Fruit fly (Drosophila melanogaster) whole organism, embryonic: ENCODE measurements around the gene smg.
A peak's percentile ranks its signal among the peaks of the same experiment; 100 is the strongest.

ENCODE experiments used
- ATbp ChIP-seq: fragments of 200-800 bp; sonication (Bioruptor generic); optimal IDR thresholded peaks from 2 replicates; lab custom pipeline; 2017; ENCODE audit warnings: missing biosample characterization, mild to moderate bottlenecking, missing genetic modification characterization, missing genetic modification reagents
- Abd-B ChIP-seq: fragments of 200-800 bp; sonication (Bioruptor generic); optimal IDR thresholded peaks from 2 replicates; lab custom pipeline; 2018; ENCODE audit warnings: missing biosample characterization, mild to moderate bottlenecking, missing genetic modification characterization, moderate library complexity
- Asciz ChIP-seq: fragments of 200-800 bp; sonication (Bioruptor generic); optimal IDR thresholded peaks from 2 replicates; lab custom pipeline; 2017; ENCODE audit warnings: missing biosample characterization, mild to moderate bottlenecking, missing genetic modification characterization, missing genetic modification reagents
- CG10209 ChIP-seq: fragments of 200-800 bp; sonication (Bioruptor generic); optimal IDR thresholded peaks from 3 replicates; lab custom pipeline; 2017; ENCODE audit warnings: missing biosample characterization, mild to moderate bottlenecking, missing genetic modification characterization, missing genetic modification reagents
- CG14667 ChIP-seq: fragments of 200-800 bp; sonication (Bioruptor generic); IDR thresholded peaks from 2 replicates; pipeline ENCODE4 v1.3.6; 2022; ENCODE audit warnings: missing biosample characterization, missing genetic modification characterization
- CG14860 ChIP-seq: fragments of 200-800 bp; sonication (Bioruptor generic); IDR thresholded peaks from 3 replicates; pipeline ENCODE4 v1.3.6; 2022; ENCODE audit warnings: missing biosample characterization, missing genetic modification characterization; ENCODE audit not compliant: partially characterized antibody
- CG15696 ChIP-seq: fragments of 200-800 bp; sonication (Bioruptor generic); optimal IDR thresholded peaks from 2 replicates; lab custom pipeline; 2019; ENCODE audit warnings: missing biosample characterization, mild to moderate bottlenecking, missing genetic modification characterization, moderate library complexity
- CG16779 ChIP-seq: fragments of 200-800 bp; sonication (Bioruptor generic); IDR thresholded peaks from 2 replicates; pipeline ENCODE4 v1.3.6; 2022; ENCODE audit warnings: missing biosample characterization, missing genetic modification characterization
- CG17328 ChIP-seq: fragments of 200-800 bp; sonication (Bioruptor generic); IDR thresholded peaks from 2 replicates; pipeline ENCODE4 v1.3.6; 2022; ENCODE audit warnings: missing biosample characterization, missing genetic modification characterization
- CG2875 ChIP-seq: fragments of 200-800 bp; sonication (Bioruptor generic); optimal IDR thresholded peaks from 2 replicates; lab custom pipeline; 2017; ENCODE audit warnings: missing biosample characterization, mild to moderate bottlenecking, missing genetic modification characterization, missing genetic modification reagents
- CG32772 ChIP-seq: fragments of 200-800 bp; sonication (Bioruptor generic); IDR thresholded peaks from 2 replicates; pipeline ENCODE4 v1.3.6; 2022; ENCODE audit warnings: missing biosample characterization, missing genetic modification characterization
- CG43689 ChIP-seq: fragments of 200-800 bp; sonication (Bioruptor generic); IDR thresholded peaks from 2 replicates; pipeline ENCODE4 v1.3.6; 2022; ENCODE audit warnings: missing biosample characterization, missing genetic modification characterization
- CG7839 ChIP-seq: fragments of 200-800 bp; sonication (Bioruptor generic); optimal IDR thresholded peaks from 3 replicates; lab custom pipeline; 2018; ENCODE audit warnings: missing biosample characterization, mild to moderate bottlenecking, missing genetic modification characterization, moderate library complexity
- CG8478 ChIP-seq: fragments of >200 bp; optimal IDR thresholded peaks from 2 replicates; lab custom pipeline; 2018
- D ChIP-seq, 2 experiments: fragments of 200-800 bp in 1 of 2; fragments of >200 bp in 1 of 2; sonication (Bioruptor generic) in 1 of 2; optimal IDR thresholded peaks; 2 replicates in 1 of 2; 3 replicates in 1 of 2; lab custom pipeline; 2017; ENCODE audit warnings: mild to moderate bottlenecking in 1 of 2, missing biosample characterization in 1 of 2, missing genetic modification characterization in 1 of 2, missing genetic modification reagents in 1 of 2
- D19A ChIP-seq: fragments of 200-800 bp; optimal IDR thresholded peaks from 3 replicates; lab custom pipeline; 2019; ENCODE audit warnings: missing biosample characterization, mild to moderate bottlenecking, missing genetic modification characterization, moderate library complexity
- E2f2 ChIP-seq: fragments of 200-800 bp; sonication (Bioruptor generic); IDR thresholded peaks from 2 replicates; pipeline ENCODE4 v1.3.6; 2022; ENCODE audit warnings: missing biosample characterization, missing genetic modification characterization
- HLHmδ ChIP-seq: fragments of 200-800 bp; sonication (Bioruptor generic); optimal IDR thresholded peaks from 2 replicates; lab custom pipeline; 2018; ENCODE audit warnings: missing biosample characterization, mild to moderate bottlenecking, missing genetic modification characterization, moderate library complexity
- Nf-YB ChIP-seq: fragments of 200-800 bp; sonication (Bioruptor generic); optimal IDR thresholded peaks from 3 replicates; lab custom pipeline; 2019; ENCODE audit warnings: missing biosample characterization, mild to moderate bottlenecking, missing genetic modification characterization, moderate library complexity
- Oli ChIP-seq: fragments of 200-800 bp; sonication (Bioruptor generic); optimal IDR thresholded peaks from 2 replicates; lab custom pipeline; 2018; ENCODE audit warnings: missing biosample characterization, mild to moderate bottlenecking, missing genetic modification characterization, moderate library complexity
- Ravus ChIP-seq: fragments of 200-800 bp; sonication (Bioruptor generic); IDR thresholded peaks from 2 replicates; pipeline ENCODE4 v1.3.6; 2022; ENCODE audit warnings: missing biosample characterization, missing genetic modification characterization
- TFAM ChIP-seq: fragments of 200-800 bp; sonication (Bioruptor generic); optimal IDR thresholded peaks from 2 replicates; lab custom pipeline; 2017; ENCODE audit warnings: missing biosample characterization, missing genetic modification characterization, inconsistent platforms
- ac ChIP-seq: fragments of 200-800 bp; sonication (Bioruptor generic); optimal IDR thresholded peaks from 3 replicates; lab custom pipeline; 2017; ENCODE audit warnings: missing biosample characterization, mild to moderate bottlenecking, missing genetic modification characterization
- az2 ChIP-seq: fragments of 200-800 bp; sonication (Bioruptor generic); optimal IDR thresholded peaks from 3 replicates; lab custom pipeline; 2016; ENCODE audit warnings: missing biosample characterization, missing genetic modification characterization
- bcd ChIP-seq: fragments of 200-800 bp; sonication (Bioruptor generic); optimal IDR thresholded peaks from 2 replicates; lab custom pipeline; 2017; ENCODE audit warnings: missing biosample characterization, mild to moderate bottlenecking, missing genetic modification characterization
- cad ChIP-seq: fragments of >200 bp; optimal IDR thresholded peaks from 2 replicates; lab custom pipeline; 2017; ENCODE audit warnings: missing biosample characterization, missing genetic modification characterization
- chif ChIP-seq, 2 experiments: fragments of 200-800 bp; sonication (Bioruptor generic); optimal IDR thresholded peaks; 3 replicates each; lab custom pipeline; 2016; ENCODE audit warnings: missing biosample characterization in 2 of 2, missing genetic modification characterization in 2 of 2
- chinmo ChIP-seq: fragments of 200-800 bp; sonication (Bioruptor generic); IDR thresholded peaks from 4 replicates; pipeline ENCODE4 v1.3.6; 2022; ENCODE audit warnings: missing biosample characterization, missing genetic modification characterization; ENCODE audit not compliant: partially characterized antibody
- fd102C ChIP-seq: fragments of 200-800 bp; sonication (Bioruptor generic); optimal IDR thresholded peaks from 2 replicates; lab custom pipeline; 2018; ENCODE audit warnings: missing biosample characterization, mild to moderate bottlenecking, missing genetic modification characterization, moderate library complexity
- fd64A ChIP-seq: fragments of 200-800 bp; sonication (Bioruptor generic); optimal IDR thresholded peaks from 3 replicates; lab custom pipeline; 2018; ENCODE audit warnings: missing biosample characterization, mild to moderate bottlenecking, missing genetic modification characterization
- jing ChIP-seq: fragments of 200-800 bp; sonication (Bioruptor generic); optimal IDR thresholded peaks from 2 replicates; lab custom pipeline; 2018; ENCODE audit warnings: missing biosample characterization, mild to moderate bottlenecking, missing genetic modification characterization
- knrl ChIP-seq: fragments of 200-800 bp; sonication (Bioruptor generic); IDR thresholded peaks from 3 replicates; pipeline ENCODE4 v1.3.6; 2022; ENCODE audit warnings: missing biosample characterization, missing genetic modification characterization; ENCODE audit not compliant: partially characterized antibody
- nau ChIP-seq: fragments of 200-800 bp; sonication (Bioruptor generic); optimal IDR thresholded peaks from 3 replicates; lab custom pipeline; 2017; ENCODE audit warnings: missing biosample characterization, mild to moderate bottlenecking, missing genetic modification characterization, missing genetic modification reagents
- onecut ChIP-seq: fragments of 200-800 bp; sonication (Bioruptor generic); IDR thresholded peaks from 2 replicates; pipeline ENCODE4 v1.3.6; 2022; ENCODE audit warnings: missing biosample characterization, missing genetic modification characterization
- pan ChIP-seq, 4 experiments: fragments of >200 bp in 3 of 4; fragments of 200-800 bp in 1 of 4; sonication (Bioruptor generic) in 1 of 4; optimal IDR thresholded peaks in 3 of 4; IDR thresholded peaks in 1 of 4; 2 replicates each; pipeline versions ENCODE4 v1.3.6 to Lab custom; 2017 to 2022; ENCODE audit warnings: missing biosample characterization in 2 of 4, missing genetic modification characterization in 2 of 4, mixed read lengths in 1 of 4
- pnt ChIP-seq: fragments of 200-800 bp; sonication (Bioruptor generic); optimal IDR thresholded peaks from 3 replicates; lab custom pipeline; 2016; ENCODE audit warnings: missing biosample characterization, missing genetic modification characterization
- shn ChIP-seq: fragments of 200-800 bp; sonication (Bioruptor generic); optimal IDR thresholded peaks from 3 replicates; lab custom pipeline; 2016; ENCODE audit warnings: missing biosample characterization, missing genetic modification characterization
- sisA ChIP-seq: fragments of 200-800 bp; sonication (Bioruptor generic); IDR thresholded peaks from 2 replicates; pipeline ENCODE4 v1.3.6; 2022; ENCODE audit warnings: missing biosample characterization, missing genetic modification characterization
- tup ChIP-seq: fragments of 200-800 bp; sonication (Bioruptor generic); optimal IDR thresholded peaks from 2 replicates; lab custom pipeline; 2016; ENCODE audit warnings: missing biosample characterization, mild to moderate bottlenecking, missing genetic modification characterization, moderate library complexity
- twi ChIP-seq: fragments of 200-800 bp; optimal IDR thresholded peaks from 2 replicates; lab custom pipeline; 2019; ENCODE audit warnings: missing biosample characterization, mild to moderate bottlenecking, missing genetic modification characterization, moderate library complexity
- zen ChIP-seq: fragments of 200-800 bp; sonication (Bioruptor generic); optimal IDR thresholded peaks from 3 replicates; lab custom pipeline; 2018; ENCODE audit warnings: missing biosample characterization, mild to moderate bottlenecking, missing genetic modification characterization, moderate library complexity
- zf30C ChIP-seq: fragments of 200-800 bp; sonication (Bioruptor generic); optimal IDR thresholded peaks from 3 replicates; lab custom pipeline; 2018; ENCODE audit warnings: missing biosample characterization, mild to moderate bottlenecking, missing genetic modification characterization

Gene smg

DNA sequence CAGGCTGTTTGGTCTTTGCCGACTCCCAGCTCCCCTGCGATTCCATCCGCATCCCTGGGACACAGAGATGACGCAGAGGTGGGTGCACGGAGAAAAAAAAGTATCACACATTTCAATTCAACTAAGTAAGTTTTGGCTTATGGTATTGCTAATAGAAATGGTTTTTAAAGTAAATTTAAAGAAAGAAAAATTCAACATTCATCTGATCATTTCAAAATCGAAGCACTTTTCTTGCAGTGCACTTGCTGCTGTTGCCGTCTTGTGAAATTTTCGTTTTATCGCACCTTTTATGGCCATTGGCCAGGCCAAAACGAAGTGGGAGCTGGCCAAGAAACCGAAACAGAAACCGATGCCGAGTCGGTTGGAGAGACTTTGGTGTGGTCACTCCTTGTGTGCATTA, 47.5 kb upstream of the smg start (continued):
- TF ChIP-seq Asciz (peak; percentile 51), pnt (GFP tag; lab: Kevin White, UChicago) (peak; percentile 51), TFAM (GFP tag; lab: Kevin White, UChicago) (peak; percentile 21), shn (GFP tag; lab: Kevin White, UChicago) (peak; percentile 40), CG14860 (GFP tag; lab: Robert Waterston, UW) (no peak), D19A (tag; lab: Kevin White, UChicago) (peak; percentile 67), pan (optimal IDR thresholded peaks at IDR 0.05; lab: Kevin White, UChicago) (no peak), pan (GFP tag; optimal IDR thresholded peaks at IDR 0.05 in 1 of 2, IDR thresholded peaks at IDR 0.05 in 1 of 2) (peak in 1 of 2 experiments; percentile 80), chif (GFP tag; optimal IDR thresholded peaks at IDR 0.05; lab: Kevin White, UChicago) (peak; percentile 41 to 75), chinmo (GFP tag; lab: Robert Waterston, UW) (no peak), fd102C (GFP tag; lab: Kevin White, UChicago) (no peak), fd64A (GFP tag; lab: Kevin White, UChicago) (peak; percentile 28)

dm6 chr3L:9044896-9045295, 47.1 kb upstream of the smg start:
- TF ChIP-seq CG43689 (GFP tag; lab: Robert Waterston, UW) (no peak), nau (GFP tag; lab: Kevin White, UChicago) (no peak), Oli (no peak), jing (GFP tag; lab: Kevin White, UChicago) (no peak)
- TF ChIP-seq, all 482 proteins: peak for 0

dm6 chr3L:9043648-9044047, 45.9 kb upstream of the smg start:
- peak; percentile 77 for TF ChIP-seq twi (tag; lab: Kevin White, UChicago)
- peak; percentile 76 for TF ChIP-seq zen (tag; lab: Kevin White, UChicago)
- TF ChIP-seq knrl (GFP tag; lab: Robert Waterston, UW), result no peak
- TF ChIP-seq D (optimal IDR thresholded peaks at IDR 0.05; lab: Kevin White, UChicago), result peak; percentile 80
- TF ChIP-seq D (GFP tag; optimal IDR thresholded peaks at IDR 0.05; lab: Kevin White, UChicago), result no peak
- TF ChIP-seq tup (GFP tag; lab: Kevin White, UChicago), result no peak
- no peak for TF ChIP-seq CG8478 (lab: Kevin White, UChicago)

DNA sequence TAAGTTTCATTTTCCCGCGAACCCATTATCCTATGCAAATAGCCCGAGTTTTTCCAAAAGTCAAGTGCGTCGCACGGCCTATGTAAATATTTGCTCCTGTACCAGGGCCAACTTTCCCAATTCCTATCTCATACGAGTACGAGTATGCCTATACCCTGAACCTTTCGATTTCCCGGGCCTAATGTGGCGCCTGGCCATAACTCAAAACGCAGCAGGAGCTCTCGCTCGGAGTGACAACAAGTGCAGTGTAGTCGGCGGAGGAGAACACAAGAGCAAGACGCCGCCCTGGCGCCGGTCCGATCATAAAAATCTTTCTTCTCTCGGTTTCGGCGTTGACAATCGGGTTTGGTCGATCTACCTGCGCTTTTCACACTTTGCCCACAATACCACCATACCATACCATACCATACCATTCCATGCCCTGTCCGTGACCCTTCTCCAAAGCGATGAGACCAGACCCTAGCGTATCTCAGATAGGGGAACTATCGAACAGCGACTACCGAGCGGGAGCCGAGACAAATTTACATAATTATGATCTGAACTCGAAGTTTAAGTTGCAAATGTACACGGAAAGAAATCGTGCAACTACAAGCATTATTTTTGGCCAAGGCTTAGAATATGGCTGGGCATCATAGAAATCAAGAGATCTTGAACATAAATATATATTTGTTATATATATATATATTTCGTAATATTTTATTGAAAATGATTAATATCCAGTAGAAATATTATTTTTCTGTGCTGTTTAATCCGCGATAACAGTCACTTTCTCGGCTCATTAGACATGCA, 44.6 kb upstream of the smg start:
- TF ChIP-seq CG2875 (GFP tag; lab: Kevin White, UChicago) (peak; percentile 29), bcd (GFP tag; lab: Kevin White, UChicago) (peak; percentile 40), Abd-B (GFP tag; lab: Kevin White, UChicago) (no peak), CG17328 (GFP tag; lab: Robert Waterston, UW) (peak; percentile 28; the same call in 1 of the 2 replicates), Ravus (GFP tag; lab: Robert Waterston, UW) (no peak), Oli (peak; percentile 49), ac (GFP tag; lab: Kevin White, UChicago) (peak; percentile 13), zf30C (GFP tag; lab: Kevin White, UChicago) (peak; percentile 50), onecut (GFP tag; lab: Robert Waterston, UW) (0 out of 2 replicates have a peak, but pooled peaks have one; percentile 13), sisA (peak; percentile 34; the same call in 1 of the 2 replicates), CG10209 (GFP tag; lab: Kevin White, UChicago) (peak; percentile 31), CG14667 (GFP tag; lab: Robert Waterston, UW) (peak; percentile 27; the same call in 1 of the 2 replicates), az2 (peak; percentile 29), Nf-YB (no peak), cad (peak; percentile 92), CG7839 (tag; lab: Kevin White, UChicago) (peak; percentile 59), CG32772 (GFP tag; lab: Robert Waterston, UW) (no peak), CG15696 (tag; lab: Kevin White, UChicago) (peak; percentile 42), HLHmδ (GFP tag; lab: Kevin White, UChicago) (no peak), E2f2 (GFP tag; lab: Robert Waterston, UW) (no peak), CG16779 (no peak), ATbp (GFP tag; lab: Kevin White, UChicago) (peak; percentile 23)
